Worm (Caenorhabditis elegans): ENCODE results near the gene T01G1.4.
A peak's percentile ranks its signal among the peaks of the same experiment; 100 is the strongest.

The T01G1.4 gene

ce11 chrIV:11313880-11314279 is 47.4 kb downstream of the T01G1.4 start, which contains the start of gene dnj-2:
dnj-2 (minus strand) TSS chrIV:11313980.
- no peak for TF ChIP-seq rec-8 (tag; optimal IDR thresholded peaks at IDR 0.05)
- no peak for TF ChIP-seq rpc-1 (optimal IDR thresholded peaks at IDR 0.05)
- TF ChIP-seq rpc-1 (tag; optimal IDR thresholded peaks at IDR 0.05), result no peak
- no peak for TF ChIP-seq ZK185.1 (tag; optimal IDR thresholded peaks at IDR 0.05; ENCODE audit: poor library complexity, severe bottlenecking)
- no peak for TF ChIP-seq hrde-1 (tag; optimal IDR thresholded peaks at IDR 0.05; ENCODE audit: borderline replicate concordance)
- no peak for TF ChIP-seq F23B12.7 (tag; optimal IDR thresholded peaks at IDR 0.05; ENCODE audit: insufficient read depth)
- no peak for TF ChIP-seq cebp-1 (GFP tag; IDR thresholded peaks at IDR 0.05)
- no peak for TF ChIP-seq cebp-1 (tag; optimal IDR thresholded peaks at IDR 0.05)
- TF ChIP-seq C17E4.6 (GFP tag; IDR thresholded peaks at IDR 0.05), result no peak
- TF ChIP-seq K11D2.4 (GFP tag; IDR thresholded peaks at IDR 0.05), result no peak
- no peak for TF ChIP-seq Y67H2A.10 (GFP tag; conservative IDR thresholded peaks at IDR 0.05)
- TF ChIP-seq lir-1 (GFP tag; conservative IDR thresholded peaks at IDR 0.05), result no peak
- TF ChIP-seq D2030.7 (GFP tag; IDR thresholded peaks at IDR 0.05), result no peak
- no peak for TF ChIP-seq unc-62 (GFP tag; optimal IDR thresholded peaks at IDR 0.05)
- TF ChIP-seq attf-5 (GFP tag; optimal IDR thresholded peaks at IDR 0.05), result no peak
- TF ChIP-seq atf-7 (tag; optimal IDR thresholded peaks at IDR 0.05), result no peak
- no peak for TF ChIP-seq athp-1 (tag; optimal IDR thresholded peaks at IDR 0.05)

ce11 chrIV:11311484-11311883 is 49.8 kb downstream of the T01G1.4 start:
- TF ChIP-seq lin-26 (GFP tag; IDR thresholded peaks at IDR 0.05) (peak; percentile 18; the same call in 1 of the 2 replicates), F57A8.1 (GFP tag; optimal IDR thresholded peaks at IDR 0.05) (no peak), zfh-2 (GFP tag; conservative IDR thresholded peaks at IDR 0.05) (peak; percentile 71), ztf-28 (GFP tag; IDR thresholded peaks at IDR 0.05) (0 out of 2 replicates have a peak, but pooled peaks have one; percentile 53), Y95B8A.8 (GFP tag; IDR thresholded peaks at IDR 0.05) (no peak)

ce11 chrIV:11310624-11311023 is 50.7 kb downstream of the T01G1.4 start, which contains the start of gene znf-207:
znf-207 (plus strand) TSS chrIV:11310972.
- TF ChIP-seq him-1 (tag; optimal IDR thresholded peaks at IDR 0.05) (no peak), ztf-22 (GFP tag; optimal IDR thresholded peaks at IDR 0.05) (no peak), attf-5 (GFP tag; optimal IDR thresholded peaks at IDR 0.05) (peak; percentile 49), snpc-3.4 (tag; optimal IDR thresholded peaks at IDR 0.05) (no peak), mcd-1 (GFP tag; IDR thresholded peaks at IDR 0.05) (0 out of 2 replicates have a peak, but pooled peaks have one; percentile 21), D2030.7 (GFP tag; IDR thresholded peaks at IDR 0.05) (no peak), F23B12.7 (tag; optimal IDR thresholded peaks at IDR 0.05; ENCODE audit: insufficient read depth) (peak; percentile 49), Y56A3A.18 (GFP tag; IDR thresholded peaks at IDR 0.05) (no peak), ceh-100 (GFP tag; IDR thresholded peaks at IDR 0.05) (peak; percentile 43), B0261.1 (tag; optimal IDR thresholded peaks at IDR 0.05) (no peak), lin-35 (GFP tag; optimal IDR thresholded peaks at IDR 0.05) (peak in 1 of 3 experiments; percentile 25), nhr-80 (tag; optimal IDR thresholded peaks at IDR 0.05) (peak; percentile 6), cebp-1 (GFP tag; IDR thresholded peaks at IDR 0.05) (no peak), cebp-1 (tag; optimal IDR thresholded peaks at IDR 0.05) (peak; percentile 44)

Measured in whole organism, young adult.